Worm (Caenorhabditis elegans) whole organism, late embryonic: ENCODE data around the gene orai-1.

Source experiments
- K09A11.1 ChIP-seq: sonication (generic microtip); optimal IDR thresholded peaks from 2 replicates; lab custom pipeline; 2017; ENCODE audit warnings: antibody characterized with exemption, mild to moderate bottlenecking, missing genetic modification characterization, missing compliant biosample characterization; ENCODE audit not compliant: insufficient read depth
- Y22D7AL.16 ChIP-seq: sonication (generic microtip); optimal IDR thresholded peaks from 2 replicates; lab custom pipeline; 2016; ENCODE audit warnings: missing genetic modification characterization, missing compliant biosample characterization
- ceh-14 ChIP-seq: sonication (generic microtip); optimal IDR thresholded peaks from 2 replicates; lab custom pipeline; 2016; ENCODE audit warnings: missing genotype, missing genetic modification characterization, missing compliant biosample characterization
- ceh-2 ChIP-seq: sonication (generic microtip); optimal IDR thresholded peaks from 2 replicates; lab custom pipeline; 2016; ENCODE audit warnings: missing genotype, missing genetic modification characterization, missing compliant biosample characterization
- ceh-22 ChIP-seq: sonication (generic microtip); optimal IDR thresholded peaks from 2 replicates; lab custom pipeline; 2017; ENCODE audit warnings: missing biosample characterization, missing genetic modification characterization
- ceh-24 ChIP-seq: sonication (generic microtip); optimal IDR thresholded peaks from 2 replicates; lab custom pipeline; 2016; ENCODE audit warnings: mild to moderate bottlenecking, missing genetic modification characterization, missing compliant biosample characterization
- ceh-30 ChIP-seq: fragments of 150-350 bp; optimal IDR thresholded peaks from 2 replicates; lab custom pipeline; 2014; ENCODE audit warnings: missing biosample characterization, missing genetic modification characterization
- ceh-45 ChIP-seq: fragments of 200-800 bp; sonication (Bioruptor generic); IDR thresholded peaks from 2 replicates; pipeline ENCODE4 v1.3.6; 2022; ENCODE audit warnings: missing genetic modification reagents, missing genetic modification characterization, missing compliant biosample characterization
- ceh-6 ChIP-seq: fragments of 200-800 bp; sonication (Bioruptor generic); optimal IDR thresholded peaks from 2 replicates; lab custom pipeline; 2018; ENCODE audit warnings: mild to moderate bottlenecking, missing genetic modification characterization, missing compliant biosample characterization
- ceh-9 ChIP-seq: sonication (generic microtip); optimal IDR thresholded peaks from 2 replicates; lab custom pipeline; 2016; ENCODE audit warnings: mild to moderate bottlenecking, missing genetic modification characterization, inconsistent platforms, missing compliant biosample characterization
- dmd-4 ChIP-seq: sonication (generic microtip); optimal IDR thresholded peaks from 2 replicates; lab custom pipeline; 2016; ENCODE audit warnings: borderline replicate concordance, missing genetic modification characterization, missing compliant biosample characterization
- elt-2 ChIP-seq: sonication (generic microtip); optimal IDR thresholded peaks from 2 replicates; lab custom pipeline; 2016; ENCODE audit warnings: missing genetic modification reagents, missing genetic modification characterization, missing compliant biosample characterization
- elt-4 ChIP-seq: sonication (generic microtip); optimal IDR thresholded peaks from 2 replicates; lab custom pipeline; 2016; ENCODE audit warnings: missing genetic modification characterization, missing compliant biosample characterization
- ets-4 ChIP-seq: sonication (generic microtip); optimal IDR thresholded peaks from 2 replicates; lab custom pipeline; 2016; ENCODE audit warnings: missing genetic modification characterization, missing compliant biosample characterization
- fax-1 ChIP-seq: sonication (generic microtip); optimal IDR thresholded peaks from 2 replicates; lab custom pipeline; 2016; ENCODE audit warnings: missing genotype, missing genetic modification characterization, missing compliant biosample characterization
- gmeb-2 ChIP-seq: sonication (generic microtip); optimal IDR thresholded peaks from 2 replicates; lab custom pipeline; 2016; ENCODE audit warnings: missing genetic modification characterization, inconsistent platforms, missing compliant biosample characterization
- hlh-30 ChIP-seq: sonication (generic microtip); optimal IDR thresholded peaks from 2 replicates; lab custom pipeline; 2017; ENCODE audit warnings: antibody characterized with exemption, missing genetic modification characterization, missing compliant biosample characterization; ENCODE audit not compliant: insufficient read depth
- mec-3 ChIP-seq: sonication (generic microtip); optimal IDR thresholded peaks from 2 replicates; lab custom pipeline; 2016; ENCODE audit warnings: borderline replicate concordance, missing genetic modification characterization, missing compliant biosample characterization
- nfya-1 ChIP-seq: sonication (generic microtip); optimal IDR thresholded peaks from 2 replicates; lab custom pipeline; 2017; ENCODE audit warnings: missing genetic modification characterization, mild to moderate bottlenecking, missing compliant biosample characterization, antibody characterized with exemption, moderate library complexity
- pat-9 ChIP-seq: fragments of 200-800 bp; sonication (Bioruptor generic); optimal IDR thresholded peaks from 2 replicates; lab custom pipeline; 2018; ENCODE audit warnings: mild to moderate bottlenecking, missing genetic modification characterization, moderate library complexity, missing compliant biosample characterization
- pha-4 ChIP-seq: fragments of 150-350 bp; optimal IDR thresholded peaks from 2 replicates; lab custom pipeline; 2018; ENCODE audit warnings: missing biosample characterization, missing genetic modification reagents, missing genetic modification characterization
- pros-1 ChIP-seq: fragments of 150-350 bp; optimal IDR thresholded peaks from 2 replicates; lab custom pipeline; 2014; ENCODE audit warnings: missing biosample characterization, missing genetic modification reagents, missing genetic modification characterization
- ref-2 ChIP-seq: sonication (generic microtip); optimal IDR thresholded peaks from 2 replicates; lab custom pipeline; 2016; ENCODE audit warnings: missing genetic modification characterization, missing compliant biosample characterization
- rnt-1 ChIP-seq: sonication (generic microtip); optimal IDR thresholded peaks from 2 replicates; lab custom pipeline; 2016; ENCODE audit warnings: missing genetic modification characterization, missing compliant biosample characterization
- sox-2 ChIP-seq: fragments of 200-800 bp; sonication (Bioruptor generic); IDR thresholded peaks from 2 replicates; pipeline ENCODE4 v1.3.6; 2022; ENCODE audit warnings: missing genetic modification reagents, missing genetic modification characterization, missing compliant biosample characterization
- sox-4 ChIP-seq: sonication (generic microtip); optimal IDR thresholded peaks from 2 replicates; lab custom pipeline; 2017; ENCODE audit warnings: mild to moderate bottlenecking, missing genetic modification characterization, inconsistent platforms, missing compliant biosample characterization
- syd-9 ChIP-seq: sonication (generic microtip); optimal IDR thresholded peaks from 2 replicates; lab custom pipeline; 2016; ENCODE audit warnings: mild to moderate bottlenecking, missing genetic modification characterization, moderate library complexity, missing compliant biosample characterization
- unc-3 ChIP-seq, 2 experiments: fragments of 200-800 bp in 1 of 2; sonication (Bioruptor generic) in 1 of 2; sonication (generic microtip) in 1 of 2; conservative IDR thresholded peaks in 1 of 2; optimal IDR thresholded peaks in 1 of 2; 2 replicates each; pipeline versions ENCODE4 v1.3.6 to Lab custom; 2016 to 2022; ENCODE audit warnings: missing compliant biosample characterization in 2 of 2, missing genetic modification characterization in 2 of 2, missing genetic modification reagents in 1 of 2
- unc-42 ChIP-seq: sonication (generic microtip); optimal IDR thresholded peaks from 2 replicates; lab custom pipeline; 2016; ENCODE audit warnings: missing genotype, missing genetic modification characterization, missing compliant biosample characterization
- unc-86 ChIP-seq: sonication (generic microtip); optimal IDR thresholded peaks from 2 replicates; lab custom pipeline; 2016; ENCODE audit warnings: missing genetic modification characterization, missing compliant biosample characterization
- zip-5 ChIP-seq: sonication (generic microtip); optimal IDR thresholded peaks from 2 replicates; lab custom pipeline; 2016; ENCODE audit warnings: missing genetic modification characterization, missing compliant biosample characterization
- ztf-16 ChIP-seq: sonication (generic microtip); optimal IDR thresholded peaks from 2 replicates; lab custom pipeline; 2017; ENCODE audit warnings: missing genetic modification characterization, missing compliant biosample characterization

orai-1 gene

ce11 chrIII:654365-654764, 7.8 kb downstream of the orai-1 start:
- TF ChIP-seq pha-4 (tag; lab: Kevin White, UChicago), result no peak
- TF ChIP-seq ztf-16 (tag; lab: Kevin White, UChicago), result no peak
- no peak for TF ChIP-seq gmeb-2 (tag; lab: Kevin White, UChicago)
- peak; percentile 4 for TF ChIP-seq hlh-30 (tag; lab: Kevin White, UChicago)
- no peak for TF ChIP-seq ceh-45 (GFP tag; lab: Robert Waterston, UW)
- TF ChIP-seq ref-2 (tag; lab: Kevin White, UChicago), result peak; percentile 22
- no peak for TF ChIP-seq sox-4 (tag; lab: Kevin White, UChicago)

DNA sequence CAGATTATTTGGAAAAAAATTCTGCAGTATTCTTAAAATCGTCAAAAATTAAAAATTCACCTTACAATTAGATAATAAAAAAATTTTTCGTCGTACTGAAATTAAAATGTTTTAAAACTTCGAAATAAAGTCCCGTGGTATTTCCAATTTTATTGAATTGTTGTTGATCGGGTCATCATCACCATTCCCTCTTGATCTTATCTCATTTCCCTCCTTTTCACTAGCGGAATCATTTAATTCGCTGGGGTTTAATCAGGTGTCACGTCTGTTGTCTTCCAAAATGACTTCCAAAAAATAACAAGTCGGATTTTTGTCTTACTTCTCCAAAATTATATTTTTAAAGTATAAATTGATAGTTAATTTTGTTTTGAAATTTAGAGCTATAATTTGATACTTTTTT, 10.1 kb downstream of the orai-1 start:
- TF ChIP-seq pros-1 (tag; lab: Kevin White, UChicago), result no peak
- TF ChIP-seq elt-2, result no peak
- TF ChIP-seq ceh-22 (tag; lab: Kevin White, UChicago), result no peak
- no peak for TF ChIP-seq syd-9 (tag; lab: Kevin White, UChicago)
- TF ChIP-seq ceh-24 (tag; lab: Kevin White, UChicago), result no peak
- no peak for TF ChIP-seq sox-2 (GFP tag; lab: Robert Waterston, UW)
- TF ChIP-seq hlh-30 (tag; lab: Kevin White, UChicago), result no peak
- no peak for TF ChIP-seq unc-86 (tag; lab: Kevin White, UChicago)
- no peak for TF ChIP-seq unc-3 (GFP tag; conservative IDR thresholded peaks at IDR 0.05; lab: Robert Waterston, UW)
- no peak for TF ChIP-seq unc-3 (tag; optimal IDR thresholded peaks at IDR 0.05; lab: Kevin White, UChicago)
- no peak for TF ChIP-seq ceh-2 (tag; lab: Kevin White, UChicago)
- TF ChIP-seq dmd-4, result no peak
- TF ChIP-seq nfya-1 (tag; lab: Kevin White, UChicago), result no peak
- TF ChIP-seq elt-4 (tag; lab: Kevin White, UChicago), result no peak
- TF ChIP-seq ceh-30, result no peak
- no peak for TF ChIP-seq sox-4 (tag; lab: Kevin White, UChicago)
- no peak for TF ChIP-seq ceh-6 (GFP tag; lab: Kevin White, UChicago)
- no peak for TF ChIP-seq ceh-14
- TF ChIP-seq pat-9 (tag; lab: Kevin White, UChicago), result no peak
- no peak for TF ChIP-seq mec-3 (tag; lab: Kevin White, UChicago)
- TF ChIP-seq fax-1 (tag; lab: Kevin White, UChicago), result no peak
- TF ChIP-seq, all 69 proteins: peak for 0

DNA sequence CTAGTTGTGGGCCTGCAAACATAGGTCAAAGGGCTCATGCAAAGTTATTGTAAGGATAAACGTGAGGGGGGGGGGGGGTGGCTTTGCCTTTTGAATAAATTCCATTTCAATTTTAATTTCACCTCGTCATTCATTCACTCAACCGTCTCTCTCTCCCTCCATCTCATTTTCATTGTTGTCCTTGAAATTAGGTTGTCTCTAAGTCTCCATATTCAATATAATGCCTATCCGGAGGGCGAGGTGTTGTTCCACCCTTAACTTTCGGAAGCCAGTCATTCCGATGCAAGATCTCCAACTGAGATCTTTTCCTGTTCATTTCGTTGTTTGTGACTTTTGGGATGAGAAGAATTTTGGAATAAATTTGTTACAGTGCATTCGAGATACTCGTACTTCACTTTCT, 10.7 kb downstream of the orai-1 start:
- peak; percentile 6 for TF ChIP-seq unc-42 (tag; lab: Kevin White, UChicago)
- no peak for TF ChIP-seq ceh-30

DNA sequence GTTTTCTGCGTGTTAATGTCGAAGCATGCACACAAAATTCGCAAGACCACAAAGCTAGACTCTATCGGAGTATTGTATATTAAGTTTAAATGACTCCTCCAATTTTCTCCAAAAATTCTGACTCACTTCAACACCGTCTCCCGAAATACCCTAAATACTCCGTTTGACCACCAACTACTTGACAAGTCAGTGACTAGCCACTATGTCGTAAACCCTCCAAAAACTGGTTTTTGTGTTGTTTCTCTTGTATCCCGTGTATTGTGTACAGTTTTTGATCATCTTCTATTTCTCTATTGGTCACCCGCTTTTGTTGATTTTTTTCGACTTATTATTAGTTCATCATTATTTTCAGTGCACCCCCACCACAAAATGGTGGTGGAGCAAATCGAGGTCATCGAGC, 11.8 kb downstream of the orai-1 start, which contains the start of gene C09F5.1:
Gene C09F5.1, plus strand, starts transcription at position 353 of the 400 bp plus-strand sequence.
- TF ChIP-seq ceh-14 (no peak), ceh-9 (tag; lab: Kevin White, UChicago) (no peak), hlh-30 (tag; lab: Kevin White, UChicago) (no peak), nfya-1 (tag; lab: Kevin White, UChicago) (peak; percentile 6)

- no peak for TF ChIP-seq zip-5 (tag; lab: Kevin White, UChicago)
- TF ChIP-seq K09A11.1, result no peak
- TF ChIP-seq rnt-1 (tag; lab: Kevin White, UChicago), result no peak
- peak; percentile 9 for TF ChIP-seq ceh-14
- no peak for TF ChIP-seq ets-4 (tag; lab: Kevin White, UChicago)
- TF ChIP-seq unc-42 (tag; lab: Kevin White, UChicago), result peak; percentile 8
- TF ChIP-seq fax-1 (tag; lab: Kevin White, UChicago), result no peak
- no peak for TF ChIP-seq Y22D7AL.16 (tag; lab: Kevin White, UChicago)
- TF ChIP-seq unc-3 (GFP tag; conservative IDR thresholded peaks at IDR 0.05; lab: Robert Waterston, UW), result peak; percentile 92
- peak; percentile 98 for TF ChIP-seq unc-3 (tag; optimal IDR thresholded peaks at IDR 0.05; lab: Kevin White, UChicago)
- TF ChIP-seq pat-9 (tag; lab: Kevin White, UChicago), result no peak
- TF ChIP-seq, all 69 proteins: peak for 3
Observed at ce11 chrIII:665173-665757, 18.7 kb downstream of the orai-1 start, which contains the start of gene C09F5.3. Gene C09F5.3, minus strand, starts transcription at chrIII:665266.
